Worm (Caenorhabditis elegans) whole organism, young adult: ENCODE results near the gene Y69H2.17.

Source experiments
- F49E8.2 ChIP-seq: sonication (generic microtip); optimal IDR thresholded peaks from 3 replicates; lab custom pipeline; 2017; ENCODE audit warnings: missing genetic modification characterization, mild to moderate bottlenecking, missing compliant biosample characterization, antibody characterized with exemption, moderate library complexity; ENCODE audit not compliant: insufficient read depth
- dox-1 ChIP-seq: fragments of 200-800 bp; sonication (Bioruptor generic); IDR thresholded peaks from 2 replicates; pipeline ENCODE4 v1.3.6; 2022; ENCODE audit warnings: missing genetic modification reagents, missing genetic modification characterization, missing compliant biosample characterization
- lin-35 ChIP-seq, 3 experiments: fragments of 150-350 bp in 2 of 3; sonication (generic microtip) in 1 of 3; optimal IDR thresholded peaks; 2 replicates each; lab custom pipeline; 2014 to 2018; ENCODE audit warnings: missing biosample characterization in 3 of 3, missing genetic modification characterization in 3 of 3, missing genetic modification reagents in 3 of 3
- lin-40 ChIP-seq: sonication (generic microtip); optimal IDR thresholded peaks from 2 replicates; lab custom pipeline; 2016; ENCODE audit warnings: missing genetic modification characterization, mild to moderate bottlenecking, missing compliant biosample characterization, missing genotype, missing genetic modification reagents
- sdz-38 ChIP-seq: sonication (generic microtip); optimal IDR thresholded peaks from 2 replicates; lab custom pipeline; 2016; ENCODE audit warnings: missing genotype, missing genetic modification characterization, missing compliant biosample characterization
- snpc-3.4 ChIP-seq: sonication (generic microtip); optimal IDR thresholded peaks from 2 replicates; lab custom pipeline; 2017; ENCODE audit warnings: missing genetic modification characterization, mild to moderate bottlenecking, missing compliant biosample characterization, antibody characterized with exemption, moderate library complexity, missing genotype, missing genetic modification reagents
- snpc-4 ChIP-seq, 5 experiments: fragments of 150-350 bp in 1 of 5; sonication (generic microtip) in 4 of 5; optimal IDR thresholded peaks; 2 replicates each; lab custom pipeline; 2014 to 2018; ENCODE audit warnings: missing genetic modification characterization in 5 of 5, missing biosample characterization in 3 of 5, antibody characterized with exemption in 2 of 5, mild to moderate bottlenecking in 2 of 5, missing compliant biosample characterization in 2 of 5, missing genotype in 2 of 5, moderate library complexity in 2 of 5, missing genetic modification reagents in 1 of 5
- unc-62 ChIP-seq: fragments of 150-350 bp; optimal IDR thresholded peaks from 2 replicates; lab custom pipeline; 2014; ENCODE audit warnings: missing biosample characterization, missing genetic modification reagents, missing genetic modification characterization

DNA sequence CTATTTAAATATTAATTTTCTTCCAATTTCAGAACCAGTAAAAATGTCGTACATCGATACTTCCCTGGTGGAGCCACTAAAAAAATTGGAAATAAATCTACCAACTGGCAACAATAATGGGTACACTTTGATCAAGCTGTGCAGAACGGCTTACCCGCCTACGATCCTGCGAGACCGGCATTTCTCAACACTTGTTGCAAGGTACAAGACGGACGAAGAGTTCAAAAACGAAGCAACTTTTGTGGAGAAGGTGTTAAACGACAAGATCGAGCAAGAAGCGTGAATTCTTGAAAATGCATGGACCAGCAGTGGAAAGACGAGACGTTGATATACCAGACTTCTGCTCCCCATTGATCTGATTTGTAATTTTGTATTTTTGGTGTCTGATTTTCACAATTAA, 26.6 kb downstream of the Y69H2.17 start:
- no peak for TF ChIP-seq unc-62 (GFP tag; lab: Kevin White, UChicago)
- no peak for TF ChIP-seq snpc-3.4
- TF ChIP-seq F49E8.2 (tag; lab: Kevin White, UChicago): no peak
- no peak for TF ChIP-seq lin-35 (GFP tag; optimal IDR thresholded peaks at IDR 0.05; lab: Kevin White, UChicago)
- no peak for TF ChIP-seq dox-1 (GFP tag; lab: Robert Waterston, UW)
- TF ChIP-seq lin-40 (tag; lab: Kevin White, UChicago): no peak
- no peak for TF ChIP-seq sdz-38 (tag; lab: Kevin White, UChicago)
- TF ChIP-seq snpc-4 (GFP tag; optimal IDR thresholded peaks at IDR 0.05; lab: Kevin White, UChicago): no peak
- no peak for TF ChIP-seq snpc-4 (tag; optimal IDR thresholded peaks at IDR 0.05; lab: Kevin White, UChicago)
